Fruit fly (Drosophila melanogaster) Kc167 (cell line): ENCODE results near the gene CG31122.

Experiments used
- Myc ChIP-seq: fragments of >200 bp; optimal IDR thresholded peaks from 2 replicates; lab custom pipeline; 2017; ENCODE audit warnings: missing external identifiers
- Sin3A ChIP-seq: fragments of >200 bp; optimal IDR thresholded peaks from 2 replicates; lab custom pipeline; 2018; ENCODE audit warnings: missing external identifiers
- h ChIP-seq: fragments of >200 bp; optimal IDR thresholded peaks from 3 replicates; lab custom pipeline; 2018; ENCODE audit warnings: missing external identifiers
- insv ChIP-seq: fragments of >200 bp; optimal IDR thresholded peaks from 3 replicates; lab custom pipeline; 2018; ENCODE audit warnings: missing external identifiers
- psq ChIP-seq: fragments of >200 bp; optimal IDR thresholded peaks from 2 replicates; lab custom pipeline; 2017; ENCODE audit warnings: missing external identifiers
- ttk ChIP-seq: sonication (Bioruptor generic); optimal IDR thresholded peaks from 2 replicates; lab custom pipeline; 2017; ENCODE audit warnings: missing external identifiers

- TF ChIP-seq h (no peak), psq (lab: Kevin White, UChicago) (no peak), Myc (no peak), insv (lab: Kevin White, UChicago) (no peak), Sin3A (no peak), ttk (lab: Kevin White, UChicago) (no peak)
These were observed 27.7 kb downstream of the CG31122 start, which contains the start of gene CG14309 for dm6 chr3R:18384972-18385371.
